Worm (Caenorhabditis elegans) whole organism, mixed stage, embryonic: Measurements from ENCODE around the gene pals-30.

Experiments
- bed-3 ChIP-seq: fragments of 200-800 bp; sonication (Bioruptor generic); optimal IDR thresholded peaks from 3 replicates; lab custom pipeline; 2018; ENCODE audit warnings: mild to moderate bottlenecking, missing genetic modification characterization, moderate library complexity, missing compliant biosample characterization
- blmp-1 ChIP-seq: fragments of 150-350 bp; optimal IDR thresholded peaks from 2 replicates; lab custom pipeline; 2014; ENCODE audit warnings: missing biosample characterization, missing genetic modification characterization
- ceh-39 ChIP-seq: fragments of 150-350 bp; optimal IDR thresholded peaks from 2 replicates; lab custom pipeline; 2014; ENCODE audit warnings: missing biosample characterization, missing genetic modification characterization
- ceh-43 ChIP-seq: fragments of 200-800 bp; sonication (Bioruptor generic); optimal IDR thresholded peaks from 2 replicates; lab custom pipeline; 2018; ENCODE audit warnings: mild to moderate bottlenecking, missing genetic modification characterization, moderate library complexity, missing compliant biosample characterization
- ceh-83 ChIP-seq: fragments of 200-800 bp; sonication (Bioruptor generic); optimal IDR thresholded peaks from 2 replicates; lab custom pipeline; 2018; ENCODE audit warnings: mild to moderate bottlenecking, missing genetic modification characterization, missing compliant biosample characterization
- ces-1 ChIP-seq: fragments of 150-350 bp; optimal IDR thresholded peaks from 2 replicates; lab custom pipeline; 2014; ENCODE audit warnings: missing biosample characterization, missing genetic modification reagents, missing genetic modification characterization
- cnd-1 ChIP-seq: fragments of 200-800 bp; sonication (Bioruptor generic); optimal IDR thresholded peaks from 2 replicates; lab custom pipeline; 2018; ENCODE audit warnings: mild to moderate bottlenecking, missing genetic modification characterization, missing compliant biosample characterization
- drap-1 ChIP-seq: fragments of 200-800 bp; sonication (Bioruptor generic); optimal IDR thresholded peaks from 3 replicates; lab custom pipeline; 2018; ENCODE audit warnings: mild to moderate bottlenecking, missing genetic modification characterization, missing compliant biosample characterization
- elt-1 ChIP-seq: sonication (generic microtip); optimal IDR thresholded peaks from 2 replicates; lab custom pipeline; 2017; ENCODE audit warnings: missing genetic modification characterization, mild to moderate bottlenecking, missing compliant biosample characterization, antibody characterized with exemption, moderate library complexity, borderline replicate concordance; ENCODE audit not compliant: insufficient read depth
- elt-3 ChIP-seq: fragments of 150-350 bp; optimal IDR thresholded peaks from 2 replicates; lab custom pipeline; 2014; ENCODE audit warnings: missing biosample characterization, missing genetic modification characterization
- flh-1 ChIP-seq: fragments of 200-800 bp; sonication (Bioruptor generic); optimal IDR thresholded peaks from 2 replicates; lab custom pipeline; 2018; ENCODE audit warnings: mild to moderate bottlenecking, missing genetic modification characterization, moderate library complexity, missing compliant biosample characterization
- ham-2 ChIP-seq: fragments of 200-800 bp; sonication (Bioruptor generic); optimal IDR thresholded peaks from 2 replicates; lab custom pipeline; 2018; ENCODE audit warnings: mild to moderate bottlenecking, missing genetic modification characterization, missing compliant biosample characterization
- hlh-1 ChIP-seq: fragments of 150-350 bp; optimal IDR thresholded peaks from 2 replicates; lab custom pipeline; 2014; ENCODE audit warnings: missing biosample characterization, missing genetic modification reagents, missing genetic modification characterization
- lin-13 ChIP-seq: fragments of 150-350 bp; optimal IDR thresholded peaks from 2 replicates; lab custom pipeline; 2014; ENCODE audit warnings: missing biosample characterization, missing genetic modification characterization
- lin-32 ChIP-seq: fragments of 200-800 bp; sonication (Bioruptor generic); optimal IDR thresholded peaks from 2 replicates; lab custom pipeline; 2018; ENCODE audit warnings: mild to moderate bottlenecking, missing genetic modification characterization, missing compliant biosample characterization
- lsy-2 ChIP-seq: fragments of 150-350 bp; optimal IDR thresholded peaks from 2 replicates; lab custom pipeline; 2014; ENCODE audit warnings: missing biosample characterization, missing genetic modification characterization
- mab-5 ChIP-seq: fragments of 150-350 bp; optimal IDR thresholded peaks from 2 replicates; lab custom pipeline; 2014; ENCODE audit warnings: missing biosample characterization, missing genetic modification characterization
- mls-2 ChIP-seq: sonication (generic microtip); optimal IDR thresholded peaks from 2 replicates; lab custom pipeline; 2016; ENCODE audit warnings: mild to moderate bottlenecking, missing genetic modification characterization, moderate library complexity, missing compliant biosample characterization
- nhr-12 ChIP-seq: fragments of 150-350 bp; optimal IDR thresholded peaks from 2 replicates; lab custom pipeline; 2014; ENCODE audit warnings: missing biosample characterization, missing genetic modification characterization
- nhr-237 ChIP-seq: fragments of 150-350 bp; optimal IDR thresholded peaks from 2 replicates; lab custom pipeline; 2014; ENCODE audit warnings: missing biosample characterization, missing genetic modification characterization
- snpc-4 ChIP-seq: fragments of 150-350 bp; optimal IDR thresholded peaks from 2 replicates; lab custom pipeline; 2014; ENCODE audit warnings: missing biosample characterization, missing genetic modification characterization
- sptf-1 ChIP-seq: sonication (generic microtip); optimal IDR thresholded peaks from 2 replicates; lab custom pipeline; 2017; ENCODE audit warnings: mild to moderate bottlenecking, missing genetic modification characterization, moderate library complexity, missing compliant biosample characterization
- tbx-8 ChIP-seq: fragments of 200-800 bp; sonication (Bioruptor generic); optimal IDR thresholded peaks from 2 replicates; lab custom pipeline; 2018; ENCODE audit warnings: mild to moderate bottlenecking, missing genetic modification characterization, moderate library complexity, missing compliant biosample characterization
- unc-120 ChIP-seq: sonication (generic microtip); optimal IDR thresholded peaks from 2 replicates; lab custom pipeline; 2017; ENCODE audit warnings: missing genetic modification characterization, missing compliant biosample characterization; ENCODE audit not compliant: poor library complexity, severe bottlenecking
- unc-39 ChIP-seq: fragments of 150-350 bp; optimal IDR thresholded peaks from 2 replicates; lab custom pipeline; 2014; ENCODE audit warnings: missing biosample characterization, missing genetic modification characterization
- unc-62 ChIP-seq: fragments of 150-350 bp; optimal IDR thresholded peaks from 2 replicates; lab custom pipeline; 2014; ENCODE audit warnings: missing biosample characterization, missing genetic modification reagents, missing genetic modification characterization
- zip-8 ChIP-seq: fragments of 150-350 bp; optimal IDR thresholded peaks from 2 replicates; lab custom pipeline; 2014; ENCODE audit warnings: missing biosample characterization, missing genetic modification characterization
- ztf-11 ChIP-seq: fragments of 150-350 bp; optimal IDR thresholded peaks from 2 replicates; lab custom pipeline; 2014; ENCODE audit warnings: missing biosample characterization, missing genetic modification characterization

Gene pals-30

DNA sequence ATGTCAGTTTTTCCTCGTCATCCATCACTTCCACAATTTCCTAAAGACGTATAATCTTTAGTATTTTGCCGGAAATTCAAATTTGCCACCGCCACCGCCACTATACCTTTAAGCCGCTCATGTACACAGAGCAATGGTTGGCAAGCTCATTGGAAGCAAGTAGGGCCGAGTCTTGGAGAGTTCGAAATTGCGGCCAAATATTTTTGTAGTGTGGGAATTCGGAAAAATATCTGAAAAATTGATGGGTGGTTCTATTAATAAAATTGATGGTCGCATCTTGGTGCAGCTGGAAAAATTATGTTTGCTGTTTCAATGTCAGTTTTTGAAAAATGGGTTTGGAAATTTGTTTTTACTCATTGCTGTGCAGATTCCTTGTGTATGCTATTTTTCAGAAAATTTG, 19.9 kb upstream of the pals-30 start:
- TF ChIP-seq ces-1: no peak
- no peak for TF ChIP-seq nhr-237 (tag; lab: Kevin White, UChicago)
- TF ChIP-seq drap-1 (GFP tag; lab: Kevin White, UChicago): no peak
- no peak for TF ChIP-seq ceh-39 (tag; lab: Kevin White, UChicago)

DNA sequence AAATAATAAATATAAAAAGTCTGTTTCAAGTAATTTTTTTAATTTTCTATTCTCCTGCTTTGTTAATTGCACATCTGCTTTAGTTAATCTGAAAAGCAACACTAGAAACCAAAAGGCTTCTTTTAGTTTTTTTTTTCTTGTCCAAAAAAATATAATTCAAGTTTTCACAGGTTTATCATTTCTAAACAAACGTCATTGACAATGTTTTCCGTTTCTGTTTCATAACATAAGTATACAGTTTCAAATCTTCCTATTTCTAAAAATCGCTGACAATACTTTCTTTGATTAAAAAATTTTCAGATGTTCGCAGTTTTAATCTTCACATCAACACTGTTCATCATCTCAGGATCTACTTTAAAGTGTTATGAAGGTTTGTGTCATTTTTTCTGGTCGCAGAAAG, 13.3 kb upstream of the pals-30 start, which contains the start of gene Y57G11B.2:
Y57G11B.2 (plus strand) TSS at position 301 of the 400 bp plus-strand sequence.
- no peak for TF ChIP-seq hlh-1 (tag; lab: Kevin White, UChicago)
- TF ChIP-seq snpc-4 (tag; lab: Kevin White, UChicago): no peak

DNA sequence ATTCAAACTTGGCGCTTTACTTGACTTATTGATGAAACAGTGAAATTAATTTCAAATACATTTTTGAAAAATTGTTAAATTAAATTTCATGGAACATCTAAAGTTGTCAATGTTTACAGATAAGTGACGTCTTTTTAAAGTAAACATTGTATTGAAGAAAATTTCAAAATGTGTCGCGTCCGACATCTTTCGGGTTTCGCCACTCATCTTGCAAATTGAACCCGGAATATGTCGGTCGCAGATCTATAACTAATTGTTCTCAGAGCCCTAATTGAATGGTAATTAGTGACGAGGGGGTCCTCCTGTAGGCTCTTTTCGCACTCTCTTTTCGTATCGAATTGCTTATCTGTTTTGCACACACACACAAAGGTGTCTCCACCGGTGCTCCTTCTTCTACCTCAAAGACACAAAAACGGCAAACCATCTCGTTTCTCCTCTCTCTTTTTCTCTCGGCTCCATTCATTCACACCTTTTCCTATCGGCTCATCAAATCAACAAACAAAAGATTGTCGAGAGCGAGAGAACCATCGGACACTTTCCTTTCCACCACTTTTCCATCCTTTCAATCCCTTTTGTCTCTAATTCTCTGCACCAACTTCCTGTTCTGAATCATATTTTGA, 11.0 kb upstream of the pals-30 start:
- TF ChIP-seq ztf-11 (no peak), lsy-2 (no peak), elt-3 (tag; lab: Kevin White, UChicago) (no peak), zip-8 (tag; lab: Kevin White, UChicago) (no peak), lin-13 (no peak), unc-62 (GFP tag; lab: Kevin White, UChicago) (no peak)
- TF ChIP-seq, all 35 proteins: peak for 0

DNA sequence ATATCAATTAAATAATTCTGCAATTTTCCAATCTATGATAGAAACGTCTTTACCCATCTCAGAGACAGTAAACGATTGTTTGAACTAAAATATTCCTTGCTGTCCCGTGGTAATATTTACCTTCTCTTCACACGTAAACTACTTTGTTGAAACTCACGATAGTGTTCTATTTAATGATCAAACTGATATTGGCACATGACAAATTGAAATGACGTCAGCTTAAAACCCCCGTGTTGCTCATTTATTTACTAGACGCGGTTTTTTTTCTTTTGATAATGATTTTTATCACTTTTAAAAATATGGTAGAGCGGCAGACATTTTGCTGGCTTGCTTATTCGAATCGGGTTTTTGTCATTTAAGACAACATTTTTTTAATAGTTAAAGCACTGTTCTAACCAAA, 9.9 kb upstream of the pals-30 start:
- TF ChIP-seq snpc-4 (tag; lab: Kevin White, UChicago) (no peak), cnd-1 (no peak), tbx-8 (GFP tag; lab: Kevin White, UChicago) (no peak), hlh-1 (tag; lab: Kevin White, UChicago) (no peak), unc-39 (tag; lab: Kevin White, UChicago) (no peak), ceh-43 (GFP tag; lab: Kevin White, UChicago) (no peak), mab-5 (tag; lab: Kevin White, UChicago) (no peak), lin-13 (no peak), ceh-39 (tag; lab: Kevin White, UChicago) (no peak), sptf-1 (tag; lab: Kevin White, UChicago) (no peak), bed-3 (no peak), ces-1 (no peak), flh-1 (no peak), blmp-1 (no peak), nhr-12 (tag; lab: Kevin White, UChicago) (no peak), unc-62 (GFP tag; lab: Kevin White, UChicago) (no peak), lin-32 (GFP tag; lab: Kevin White, UChicago) (no peak), mls-2 (tag; lab: Kevin White, UChicago) (no peak), ceh-83 (GFP tag; lab: Kevin White, UChicago) (no peak)
- TF ChIP-seq, all 35 proteins: peak for 0

DNA sequence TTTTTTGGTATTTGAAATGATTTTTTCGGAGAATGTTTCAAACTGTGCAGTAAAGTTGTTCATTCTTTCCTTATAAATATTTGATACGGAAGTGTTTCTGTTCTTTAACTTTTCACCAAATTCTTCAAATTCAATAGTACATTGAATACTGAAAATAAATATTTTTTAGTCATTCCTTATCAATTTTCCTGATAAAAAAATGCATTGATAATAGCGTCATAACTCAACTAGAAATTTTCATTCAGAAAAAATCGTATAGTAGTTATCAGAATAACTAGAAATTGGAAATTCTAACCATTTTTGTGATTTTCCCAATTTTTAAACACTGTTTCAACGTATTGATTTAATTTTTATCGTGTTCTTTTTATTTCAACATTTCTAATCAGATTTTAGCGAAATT, 7.5 kb upstream of the pals-30 start:
- no peak for TF ChIP-seq elt-3 (tag; lab: Kevin White, UChicago)
- TF ChIP-seq unc-39 (tag; lab: Kevin White, UChicago): no peak
- TF ChIP-seq nhr-12 (tag; lab: Kevin White, UChicago): no peak
- no peak for TF ChIP-seq unc-120 (tag; lab: Kevin White, UChicago)
- no peak for TF ChIP-seq snpc-4 (tag; lab: Kevin White, UChicago)
- no peak for TF ChIP-seq ham-2 (GFP tag; lab: Kevin White, UChicago)
- TF ChIP-seq zip-8 (tag; lab: Kevin White, UChicago): no peak
- no peak for TF ChIP-seq lin-13
- no peak for TF ChIP-seq unc-62 (GFP tag; lab: Kevin White, UChicago)
- TF ChIP-seq ceh-43 (GFP tag; lab: Kevin White, UChicago): no peak
- TF ChIP-seq mab-5 (tag; lab: Kevin White, UChicago): no peak
- no peak for TF ChIP-seq lin-32 (GFP tag; lab: Kevin White, UChicago)
- no peak for TF ChIP-seq drap-1 (GFP tag; lab: Kevin White, UChicago)
- no peak for TF ChIP-seq nhr-237 (tag; lab: Kevin White, UChicago)

DNA sequence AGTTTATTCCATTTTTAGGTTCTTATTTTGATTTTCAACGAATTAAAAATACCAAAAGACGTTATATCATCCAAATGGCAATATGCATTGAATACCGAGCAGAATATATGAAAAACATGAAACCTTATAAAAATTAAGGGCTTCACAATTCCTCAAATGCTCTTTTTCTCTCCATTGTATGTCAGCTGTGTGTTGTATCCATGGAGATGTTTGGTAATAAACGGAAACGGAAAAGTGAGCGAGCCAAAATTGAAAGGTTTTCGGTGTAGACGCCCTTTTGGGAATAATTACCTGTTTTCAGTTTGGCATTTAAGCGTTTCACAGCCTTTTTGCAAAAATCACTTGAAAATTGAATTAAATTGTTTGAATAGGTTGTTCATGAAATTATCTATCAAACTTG, 5.9 kb upstream of the pals-30 start:
- TF ChIP-seq nhr-12 (tag; lab: Kevin White, UChicago) (no peak), elt-1 (tag; lab: Kevin White, UChicago) (no peak)
